Fruit fly (Drosophila melanogaster) S2 (cell line): ENCODE results near the gene RpS21.

ENCODE experiments used
- CG8478 ChIP-seq: fragments of >200 bp; optimal IDR thresholded peaks from 2 replicates; lab custom pipeline; 2018
- CTCF ChIP-seq, 2 experiments: fragments of >200 bp; optimal IDR thresholded peaks; 2 replicates each; lab custom pipeline; 2018

DNA sequence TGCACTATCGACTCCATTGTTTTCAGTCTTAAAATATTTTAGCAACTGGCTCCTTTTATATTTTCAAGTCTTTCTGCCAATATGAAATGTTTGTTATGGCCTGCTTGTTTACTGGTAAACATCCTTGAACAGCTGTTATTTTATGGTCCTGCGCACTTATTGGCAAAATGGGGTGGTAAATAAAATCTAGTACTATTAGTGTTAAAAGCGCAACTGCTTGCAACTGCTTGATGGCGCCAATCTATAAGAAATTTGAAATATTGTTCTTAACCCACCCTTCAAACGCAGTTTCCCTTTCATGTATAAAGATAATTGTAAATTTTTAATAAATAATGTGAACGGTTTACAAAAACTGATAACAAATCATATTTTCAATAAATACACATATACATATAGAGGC lies 40.2 kb upstream of the RpS21 start, which contains the start of gene G6P:
- TF ChIP-seq CG8478 (lab: Kevin White, UChicago) (no peak), CTCF (optimal IDR thresholded peaks at IDR 0.05; lab: Kevin White, UChicago) (no peak)
